Fruit fly (Drosophila melanogaster): ENCODE data around the gene CG6495.

DNA sequence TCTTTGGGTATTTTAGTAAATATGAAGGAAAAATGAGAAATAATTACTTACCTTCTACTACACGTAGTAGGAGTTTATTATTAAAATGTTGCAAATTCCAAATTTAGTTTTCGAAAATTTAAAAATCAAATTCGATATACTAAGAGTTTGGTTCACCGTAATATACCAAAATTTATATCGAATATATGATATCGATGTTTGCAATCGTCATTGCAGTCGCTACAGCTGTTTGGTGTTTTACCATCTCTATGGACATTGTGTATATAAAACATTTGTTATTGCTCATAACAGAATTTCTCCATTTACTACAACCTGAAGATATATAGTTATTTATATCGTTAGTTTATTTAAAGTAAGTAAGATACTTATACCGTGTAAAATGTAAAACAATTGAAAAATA is 32.2 kb upstream of the CG6495 start, which contains the start of gene CG6443:
- no peak for TF ChIP-seq h (optimal IDR thresholded peaks at IDR 0.05)
- TF ChIP-seq Myc (optimal IDR thresholded peaks at IDR 0.05) = no peak

Data from Kc167 (cell line).